Fruit fly (Drosophila melanogaster): ENCODE results near the gene Syt4.

- no peak for TF ChIP-seq svp (GFP tag)
- no peak for TF ChIP-seq cyc (GFP tag; optimal IDR thresholded peaks at IDR 0.05)
- TF ChIP-seq CG11762 (GFP tag; optimal IDR thresholded peaks at IDR 0.05; ENCODE audit: insufficient read depth), result no peak
- TF ChIP-seq Blimp-1 (GFP tag; optimal IDR thresholded peaks at IDR 0.05), result no peak
- TF ChIP-seq CG8632 (GFP tag; optimal IDR thresholded peaks at IDR 0.05), result no peak
- no peak for TF ChIP-seq Gug (GFP tag; IDR thresholded peaks at IDR 0.05)
- TF ChIP-seq Hr4 (GFP tag; optimal IDR thresholded peaks at IDR 0.05), result no peak
Measured at dm6 chr3R:7306539-7307192, 40.8 kb downstream of the Syt4 start.

Data from whole organism, prepupa.